Worm (Caenorhabditis elegans) whole organism, dauer: ENCODE results near the gene F26A1.1.

Source experiments
- unc-62 ChIP-seq: sonication (generic microtip); optimal IDR thresholded peaks from 2 replicates; lab custom pipeline; 2017; ENCODE audit warnings: missing biosample characterization, missing genetic modification reagents, missing genetic modification characterization

The F26A1.1 gene

DNA sequence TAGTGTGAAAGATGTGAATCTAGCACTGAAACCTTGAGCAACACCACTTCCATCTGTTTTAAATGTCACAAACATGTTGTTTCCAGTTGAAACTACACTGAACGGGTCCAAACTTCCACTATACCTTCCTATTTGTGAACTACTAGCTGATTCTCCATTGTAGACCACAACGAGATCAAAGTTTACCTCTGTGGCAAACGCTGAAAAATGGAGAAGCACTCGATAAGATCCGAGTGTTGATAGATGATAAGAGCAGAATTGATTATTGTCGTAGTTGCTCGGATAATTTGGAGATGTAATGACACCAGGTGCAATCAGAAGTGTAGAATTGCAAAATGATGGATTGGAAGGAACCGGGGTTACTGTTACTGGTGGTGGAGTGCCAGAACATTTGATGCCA is 31.6 kb downstream of the F26A1.1 start:
- no peak for TF ChIP-seq unc-62 (GFP tag; lab: Kevin White, UChicago)

DNA sequence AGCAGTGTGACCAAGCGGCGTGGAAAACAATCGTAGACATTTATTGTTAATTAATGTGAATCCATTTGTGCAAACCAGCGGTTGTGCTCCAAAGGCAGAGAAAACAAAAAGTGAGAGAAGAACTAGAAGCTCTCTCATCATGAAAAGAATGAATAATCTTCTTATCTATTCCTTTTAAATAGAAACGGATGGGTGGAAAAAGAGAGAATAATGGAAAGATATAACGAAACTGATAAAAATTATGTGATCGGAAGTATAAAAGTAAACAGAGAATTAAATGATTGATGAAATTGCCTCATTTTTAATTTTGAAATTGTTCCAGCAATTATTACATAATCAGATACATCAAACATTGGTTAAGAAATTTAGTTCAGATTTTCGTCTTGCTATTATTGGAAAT is 33.1 kb downstream of the F26A1.1 start, which contains the start of gene clec-5:
Gene clec-5, minus strand, starts transcription at position 178 of the 400 bp plus-strand sequence.
- TF ChIP-seq unc-62 (GFP tag; lab: Kevin White, UChicago), result no peak

DNA sequence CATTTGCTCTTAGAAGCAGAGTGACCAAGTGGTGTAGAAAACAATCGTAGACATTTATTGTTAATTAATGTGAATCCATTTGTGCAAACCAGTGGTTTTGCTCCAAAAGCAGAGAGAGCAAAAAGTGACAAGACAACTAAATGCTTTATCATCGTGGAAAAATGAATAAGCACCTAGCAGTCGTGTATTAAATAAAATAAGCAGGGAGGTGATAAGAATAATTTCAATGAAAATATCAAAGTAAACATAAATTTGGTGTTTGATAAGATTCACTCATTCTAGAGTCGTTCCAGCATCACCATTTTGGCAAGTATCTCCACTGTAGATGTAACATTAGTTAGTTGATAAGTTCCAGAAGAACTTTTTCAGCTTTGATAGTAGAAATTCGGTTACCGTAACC is 37.0 kb downstream of the F26A1.1 start, which contains the start of gene clec-6:
Gene clec-6, minus strand, starts transcription at position 154 of the 400 bp plus-strand sequence.
- no peak for TF ChIP-seq unc-62 (GFP tag; lab: Kevin White, UChicago)

DNA sequence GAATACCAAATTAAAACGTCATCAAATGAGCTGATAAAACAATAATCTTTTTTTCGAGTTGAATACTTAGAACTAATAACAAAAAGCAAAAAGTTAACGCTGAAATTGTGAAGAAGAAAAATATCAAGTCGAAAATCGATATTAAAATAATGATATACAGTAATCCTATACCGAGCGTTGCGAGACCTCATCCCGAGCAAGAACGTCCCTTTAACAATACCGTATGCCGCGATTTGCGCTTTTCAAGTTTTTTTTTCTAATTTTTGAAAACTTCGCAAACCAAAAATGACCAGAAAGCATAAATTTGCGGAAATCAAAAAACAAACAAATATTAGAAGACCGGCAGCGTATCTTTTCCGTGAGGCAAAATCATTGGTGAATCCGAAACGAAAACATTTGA is 40.7 kb downstream of the F26A1.1 start, which contains the start of gene F26F4.5:
Gene F26F4.5, minus strand, starts transcription at position 256 of the 400 bp plus-strand sequence.
- no peak for TF ChIP-seq unc-62 (GFP tag; lab: Kevin White, UChicago)

DNA sequence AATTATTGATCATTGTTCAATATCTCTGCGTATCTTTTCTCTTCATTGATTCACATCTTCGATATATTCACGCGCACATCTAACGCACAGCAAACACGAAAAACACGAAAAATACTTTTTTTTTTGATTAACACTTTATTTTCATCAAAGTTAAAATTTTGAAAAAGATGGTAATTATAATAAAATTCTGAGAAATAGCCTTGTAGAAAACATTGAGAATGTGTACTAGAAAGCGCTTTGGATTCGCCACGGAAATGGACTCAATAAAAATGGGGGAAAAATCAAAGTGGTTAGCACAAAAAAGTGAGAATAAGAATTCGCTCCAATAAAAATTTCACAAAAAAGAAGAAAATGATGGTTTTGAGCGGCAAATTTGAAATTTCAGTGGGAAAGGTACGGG is 43.2 kb downstream of the F26A1.1 start, which contains the start of gene F26F4.6:
Gene F26F4.6, minus strand, starts transcription at position 101 of the 400 bp plus-strand sequence.
- TF ChIP-seq unc-62 (GFP tag; lab: Kevin White, UChicago), result no peak

DNA sequence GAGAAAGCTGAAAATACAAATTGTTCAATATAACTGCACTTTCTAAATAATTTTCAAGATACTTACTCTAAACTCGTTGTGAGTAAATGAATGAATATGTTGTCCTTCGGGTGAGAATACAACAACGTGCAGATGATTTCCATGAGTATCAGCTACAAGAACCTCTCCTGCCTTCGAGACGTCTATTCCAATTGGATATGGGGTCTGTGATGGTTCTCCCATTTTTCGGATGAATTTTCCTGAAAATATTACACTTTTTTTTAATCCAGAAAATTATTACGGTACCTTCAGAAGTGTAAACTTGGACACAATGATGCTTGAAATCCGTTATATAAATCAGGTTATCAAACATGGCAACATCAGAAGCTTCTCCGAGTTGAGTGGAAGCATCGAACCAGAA is 45.0 kb downstream of the F26A1.1 start:
- no peak for TF ChIP-seq unc-62 (GFP tag; lab: Kevin White, UChicago)

DNA sequence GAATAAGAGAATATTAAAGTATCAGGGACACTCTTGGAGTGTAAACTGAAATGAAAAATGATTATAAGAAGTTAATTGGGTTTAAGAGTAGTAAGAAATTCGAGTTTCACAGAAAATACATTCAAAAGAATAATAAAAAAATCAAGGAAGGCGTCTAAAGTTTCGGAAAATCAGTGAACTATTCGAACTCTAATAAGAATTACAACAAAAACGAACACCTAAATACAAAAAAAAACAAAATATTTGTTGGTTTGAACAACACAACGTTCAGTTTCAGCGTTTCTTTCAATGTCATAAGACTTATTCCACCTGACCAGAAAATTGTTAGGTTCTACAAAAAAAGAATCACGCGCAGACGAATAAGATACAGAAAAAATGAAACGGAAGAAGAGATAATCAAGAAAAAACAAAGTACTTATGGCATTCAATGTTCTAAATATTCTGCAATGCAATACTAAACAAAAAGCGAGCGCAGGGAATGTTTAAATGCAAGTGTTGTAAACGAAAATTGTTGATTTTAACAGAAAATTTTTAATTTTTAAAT is 48.8 kb downstream of the F26A1.1 start, which contains the start of gene nhl-2:
Gene nhl-2, minus strand, starts transcription at position 51 of the 544 bp plus-strand sequence.
- no peak for TF ChIP-seq unc-62 (GFP tag; lab: Kevin White, UChicago)

DNA sequence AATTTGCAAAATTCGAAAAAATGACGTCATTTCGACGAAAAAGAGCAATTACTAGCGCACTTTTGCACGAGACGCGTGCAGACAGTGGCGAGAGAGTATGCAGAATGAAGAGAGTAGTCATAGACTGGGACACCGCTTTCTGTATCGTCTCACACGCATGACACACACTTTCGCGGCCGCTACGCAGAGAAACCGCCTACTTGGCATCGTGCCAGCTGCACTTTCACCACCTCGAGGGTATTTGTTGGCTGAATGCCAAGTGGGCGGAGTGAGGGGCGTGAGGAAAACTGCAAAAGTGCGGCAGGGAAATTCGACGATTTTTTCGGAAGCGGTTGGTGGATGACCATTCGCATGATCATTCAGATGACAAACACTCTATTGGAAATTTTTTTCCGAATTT is 49.4 kb downstream of the F26A1.1 start:
- no peak for TF ChIP-seq unc-62 (GFP tag; lab: Kevin White, UChicago)

DNA sequence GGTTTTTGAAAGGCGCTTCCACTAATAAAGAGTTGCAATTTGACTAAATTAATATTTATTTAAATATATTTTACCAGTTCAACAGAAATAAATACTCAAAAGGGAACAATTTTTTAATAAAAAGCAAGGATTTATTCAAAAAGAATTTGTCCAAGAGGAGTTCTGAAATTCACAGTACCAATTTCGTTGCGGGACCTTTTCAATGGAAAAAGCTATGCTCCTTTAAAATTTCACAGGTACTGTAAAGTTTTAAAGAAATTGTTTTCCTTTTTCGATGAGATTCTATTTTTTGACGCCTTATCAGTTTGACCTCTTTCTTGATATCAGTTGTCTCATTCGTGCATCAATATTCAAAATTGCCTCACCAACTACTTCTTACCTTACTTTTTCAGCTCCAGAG is 50.0 kb downstream of the F26A1.1 start, which contains the start of gene tag-340:
Gene tag-340, plus strand, starts transcription at position 249 of the 400 bp plus-strand sequence.
- TF ChIP-seq unc-62 (GFP tag; lab: Kevin White, UChicago), result no peak
